Worm (Caenorhabditis elegans): ENCODE data around the gene nrde-1.

ce11 chrIII:3682869-3683403 lies 30.3 kb upstream of the nrde-1 start:
- TF ChIP-seq elt-2 (tag; optimal IDR thresholded peaks at IDR 0.05) (no peak), ztf-16 (tag; optimal IDR thresholded peaks at IDR 0.05) (no peak), unc-86 (tag; optimal IDR thresholded peaks at IDR 0.05) (no peak), zip-5 (tag; optimal IDR thresholded peaks at IDR 0.05) (no peak)
